Fruit fly (Drosophila melanogaster) whole organism, prepupa: ENCODE data around the gene CG32819.
A peak's percentile ranks its signal among the peaks of the same experiment; 100 is the strongest.

Source experiments
- CG16779 ChIP-seq: fragments of 200-800 bp; sonication (Bioruptor generic); optimal IDR thresholded peaks from 3 replicates; lab custom pipeline; 2017; ENCODE audit warnings: missing biosample characterization, mild to moderate bottlenecking, missing genetic modification characterization
- Hr38 ChIP-seq: sonication (Bioruptor generic); optimal IDR thresholded peaks from 2 replicates; lab custom pipeline; 2016; ENCODE audit warnings: missing biosample characterization, missing genetic modification characterization

- TF ChIP-seq CG16779 (tag; lab: Kevin White, UChicago) = peak; percentile 7
- TF ChIP-seq Hr38 (GFP tag; lab: Kevin White, UChicago) = no peak
Measured at dm6 chrX:21631452-21631851, 10.5 kb upstream of the CG32819 start.
